Fruit fly (Drosophila melanogaster) whole organism, embryonic: Measurements from ENCODE around the gene Aprt.

ENCODE experiments used
- Bteb2 ChIP-seq: fragments of 200-800 bp; sonication (Bioruptor generic); optimal IDR thresholded peaks from 2 replicates; lab custom pipeline; 2016; ENCODE audit warnings: missing biosample characterization, missing genetic modification characterization
- C15 ChIP-seq: fragments of 200-800 bp; sonication (Bioruptor generic); IDR thresholded peaks from 3 replicates; pipeline ENCODE4 v1.3.6; 2022; ENCODE audit warnings: missing biosample characterization, missing genetic modification characterization
- CG11695 ChIP-seq: fragments of 200-800 bp; sonication (Bioruptor generic); IDR thresholded peaks from 3 replicates; pipeline ENCODE4 v1.3.6; 2022; ENCODE audit warnings: missing biosample characterization, missing genetic modification characterization
- CG14014 ChIP-seq: fragments of 200-800 bp; sonication (Bioruptor generic); IDR thresholded peaks from 2 replicates; pipeline ENCODE4 v1.3.6; 2022; ENCODE audit warnings: missing biosample characterization, missing genetic modification characterization
- CG15011 ChIP-seq: fragments of 200-800 bp; sonication (Bioruptor generic); optimal IDR thresholded peaks from 3 replicates; lab custom pipeline; 2018; ENCODE audit warnings: missing biosample characterization, mild to moderate bottlenecking, missing genetic modification characterization
- CG15696 ChIP-seq: fragments of 200-800 bp; sonication (Bioruptor generic); optimal IDR thresholded peaks from 2 replicates; lab custom pipeline; 2019; ENCODE audit warnings: missing biosample characterization, mild to moderate bottlenecking, missing genetic modification characterization, moderate library complexity
- CG18764 ChIP-seq: fragments of 200-800 bp; sonication (Bioruptor generic); optimal IDR thresholded peaks from 3 replicates; lab custom pipeline; 2016; ENCODE audit warnings: missing biosample characterization, missing genetic modification characterization
- CG2199 ChIP-seq: fragments of 200-800 bp; sonication (Bioruptor generic); IDR thresholded peaks from 3 replicates; pipeline ENCODE4 v1.3.6; 2022; ENCODE audit warnings: missing biosample characterization, missing genetic modification characterization
- CG2712 ChIP-seq: fragments of 200-800 bp; optimal IDR thresholded peaks from 3 replicates; lab custom pipeline; 2019; ENCODE audit warnings: missing biosample characterization, mild to moderate bottlenecking, missing genetic modification characterization, moderate library complexity
- CG31365 ChIP-seq: fragments of 200-800 bp; sonication (Bioruptor generic); optimal IDR thresholded peaks from 2 replicates; lab custom pipeline; 2018; ENCODE audit warnings: missing biosample characterization, mild to moderate bottlenecking, missing genetic modification characterization
- CG43689 ChIP-seq: fragments of 200-800 bp; sonication (Bioruptor generic); IDR thresholded peaks from 2 replicates; pipeline ENCODE4 v1.3.6; 2022; ENCODE audit warnings: missing biosample characterization, missing genetic modification characterization
- CG6175 ChIP-seq: fragments of 200-800 bp; sonication (Bioruptor generic); IDR thresholded peaks from 3 replicates; pipeline ENCODE4 v1.3.6; 2022; ENCODE audit warnings: missing biosample characterization, missing genetic modification characterization
- CG6683 ChIP-seq: fragments of 200-800 bp; sonication (Bioruptor generic); optimal IDR thresholded peaks from 2 replicates; lab custom pipeline; 2017; ENCODE audit warnings: missing biosample characterization, mild to moderate bottlenecking, missing genetic modification characterization, missing genetic modification reagents
- CG6791 ChIP-seq: fragments of 200-800 bp; sonication (Bioruptor generic); IDR thresholded peaks from 3 replicates; pipeline ENCODE4 v1.3.6; 2022; ENCODE audit warnings: missing biosample characterization, missing genetic modification characterization; ENCODE audit not compliant: partially characterized antibody
- CG7271 ChIP-seq: fragments of 200-800 bp; sonication (Bioruptor generic); optimal IDR thresholded peaks from 2 replicates; lab custom pipeline; 2018; ENCODE audit warnings: missing biosample characterization, mild to moderate bottlenecking, missing genetic modification characterization, moderate library complexity
- CG7556 ChIP-seq: fragments of 200-800 bp; sonication (Bioruptor generic); optimal IDR thresholded peaks from 2 replicates; lab custom pipeline; 2017; ENCODE audit warnings: missing biosample characterization, mild to moderate bottlenecking, missing genetic modification characterization
- CG9727 ChIP-seq: fragments of 200-800 bp; sonication (Bioruptor generic); optimal IDR thresholded peaks from 3 replicates; lab custom pipeline; 2017; ENCODE audit warnings: missing biosample characterization, mild to moderate bottlenecking, missing genetic modification characterization
- CHES-1-like ChIP-seq: fragments of 200-800 bp; sonication (Bioruptor generic); optimal IDR thresholded peaks from 2 replicates; lab custom pipeline; 2016; ENCODE audit warnings: missing biosample characterization, missing genetic modification characterization
- Deaf1 ChIP-seq: fragments of 200-800 bp; optimal IDR thresholded peaks from 3 replicates; lab custom pipeline; 2019; ENCODE audit warnings: missing biosample characterization, mild to moderate bottlenecking, missing genetic modification characterization, moderate library complexity
- Fer1 ChIP-seq: fragments of 200-800 bp; sonication (Bioruptor generic); optimal IDR thresholded peaks from 2 replicates; lab custom pipeline; 2017; ENCODE audit warnings: missing biosample characterization, mild to moderate bottlenecking, missing genetic modification characterization
- Hmr ChIP-seq: fragments of 200-800 bp; sonication (Bioruptor generic); optimal IDR thresholded peaks from 3 replicates; lab custom pipeline; 2017; ENCODE audit warnings: mild to moderate bottlenecking, missing biosample characterization, missing genetic modification reagents, missing genetic modification characterization
- Jarid2 ChIP-seq: fragments of 200-800 bp; sonication (Bioruptor generic); optimal IDR thresholded peaks from 3 replicates; lab custom pipeline; 2017; ENCODE audit warnings: mild to moderate bottlenecking, missing biosample characterization, missing genetic modification reagents, missing genetic modification characterization
- Neu2 ChIP-seq: fragments of 200-800 bp; sonication (Bioruptor generic); optimal IDR thresholded peaks from 3 replicates; lab custom pipeline; 2016; ENCODE audit warnings: missing biosample characterization, missing genetic modification characterization, borderline replicate concordance
- NfI ChIP-seq: fragments of 200-800 bp; sonication (Bioruptor generic); optimal IDR thresholded peaks from 3 replicates; lab custom pipeline; 2018; ENCODE audit warnings: missing biosample characterization, mild to moderate bottlenecking, missing genetic modification characterization, moderate library complexity
- Usf ChIP-seq: fragments of 200-800 bp; sonication (Bioruptor generic); optimal IDR thresholded peaks from 2 replicates; lab custom pipeline; 2017; ENCODE audit warnings: missing genotype, missing biosample characterization, missing genetic modification characterization
- Vsx1 ChIP-seq: fragments of 200-800 bp; sonication (Bioruptor generic); optimal IDR thresholded peaks from 2 replicates; lab custom pipeline; 2017; ENCODE audit warnings: missing biosample characterization, mild to moderate bottlenecking, missing genetic modification characterization, missing genetic modification reagents
- ab ChIP-seq: fragments of 200-800 bp; sonication (Bioruptor generic); optimal IDR thresholded peaks from 2 replicates; lab custom pipeline; 2016; ENCODE audit warnings: missing biosample characterization, missing genetic modification characterization
- aop ChIP-seq: fragments of 200-800 bp; sonication (Bioruptor generic); IDR thresholded peaks from 2 replicates; pipeline ENCODE4 v1.3.6; 2022; ENCODE audit warnings: missing biosample characterization, missing genetic modification characterization
- ap ChIP-seq: fragments of 200-800 bp; sonication (Bioruptor generic); IDR thresholded peaks from 2 replicates; pipeline ENCODE4 v1.3.6; 2022; ENCODE audit warnings: missing biosample characterization, missing genetic modification characterization
- ase ChIP-seq: fragments of 200-800 bp; sonication (Bioruptor generic); IDR thresholded peaks from 3 replicates; pipeline ENCODE4 v1.3.6; 2022; ENCODE audit warnings: missing biosample characterization, missing genetic modification characterization
- cato ChIP-seq: fragments of 200-800 bp; sonication (Bioruptor generic); optimal IDR thresholded peaks from 2 replicates; lab custom pipeline; 2016; ENCODE audit warnings: missing biosample characterization, missing genetic modification characterization, borderline replicate concordance
- cg ChIP-seq: fragments of 200-800 bp; sonication (Bioruptor generic); optimal IDR thresholded peaks from 3 replicates; lab custom pipeline; 2019; ENCODE audit warnings: missing biosample characterization, mild to moderate bottlenecking, missing genetic modification characterization, moderate library complexity
- gce ChIP-seq: fragments of 200-800 bp; sonication (Bioruptor generic); IDR thresholded peaks from 3 replicates; pipeline ENCODE4 v1.3.6; 2022; ENCODE audit warnings: missing biosample characterization, missing genetic modification characterization
- hkb ChIP-seq, 2 experiments: fragments of 200-800 bp in 1 of 2; fragments of >200 bp in 1 of 2; sonication (Bioruptor generic) in 1 of 2; IDR thresholded peaks in 1 of 2; optimal IDR thresholded peaks in 1 of 2; 2 replicates each; pipeline versions ENCODE4 v1.3.6 to Lab custom; 2017 to 2022; ENCODE audit warnings: missing biosample characterization in 1 of 2, missing genetic modification characterization in 1 of 2
- inv ChIP-seq: fragments of 200-800 bp; sonication (Bioruptor generic); IDR thresholded peaks from 2 replicates; pipeline ENCODE4 v1.3.6; 2022; ENCODE audit warnings: missing biosample characterization, missing genetic modification characterization; ENCODE audit not compliant: partially characterized antibody
- klu ChIP-seq: fragments of 200-800 bp; sonication (Bioruptor generic); IDR thresholded peaks from 2 replicates; pipeline ENCODE4 v1.3.6; 2022; ENCODE audit warnings: missing biosample characterization, missing genetic modification characterization
- nerfin-2 ChIP-seq: fragments of 200-800 bp; sonication (Bioruptor generic); IDR thresholded peaks from 2 replicates; pipeline ENCODE4 v1.3.6; 2022; ENCODE audit warnings: missing biosample characterization, missing genetic modification characterization; ENCODE audit not compliant: partially characterized antibody
- pnt ChIP-seq: fragments of 200-800 bp; sonication (Bioruptor generic); optimal IDR thresholded peaks from 3 replicates; lab custom pipeline; 2016; ENCODE audit warnings: missing biosample characterization, missing genetic modification characterization
- pzg ChIP-seq: fragments of 200-800 bp; sonication (Bioruptor generic); optimal IDR thresholded peaks from 3 replicates; lab custom pipeline; 2018; ENCODE audit warnings: missing biosample characterization, mild to moderate bottlenecking, missing genetic modification characterization, moderate library complexity
- rib ChIP-seq: fragments of 200-800 bp; sonication (Bioruptor generic); IDR thresholded peaks from 2 replicates; pipeline ENCODE4 v1.3.6; 2022; ENCODE audit warnings: missing biosample characterization, missing genetic modification characterization
- sens-2 ChIP-seq: fragments of 200-800 bp; sonication (Bioruptor generic); IDR thresholded peaks from 2 replicates; pipeline ENCODE4 v1.3.6; 2022; ENCODE audit warnings: missing biosample characterization, missing genetic modification characterization
- slp2 ChIP-seq: fragments of 200-800 bp; sonication (Bioruptor generic); optimal IDR thresholded peaks from 2 replicates; lab custom pipeline; 2016; ENCODE audit warnings: missing biosample characterization, missing genetic modification characterization
- sob ChIP-seq: fragments of 200-800 bp; sonication (Bioruptor generic); IDR thresholded peaks from 2 replicates; pipeline ENCODE4 v1.3.6; 2022; ENCODE audit warnings: missing biosample characterization, missing genetic modification characterization
- trh ChIP-seq: fragments of 200-800 bp; sonication (Bioruptor generic); optimal IDR thresholded peaks from 2 replicates; lab custom pipeline; 2016; ENCODE audit warnings: missing biosample characterization, missing genetic modification characterization
- unc-4 ChIP-seq: fragments of 200-800 bp; sonication (Bioruptor generic); IDR thresholded peaks from 2 replicates; pipeline ENCODE4 v1.3.6; 2022; ENCODE audit warnings: missing biosample characterization, missing genetic modification characterization; ENCODE audit not compliant: partially characterized antibody
- vfl ChIP-seq: fragments of 200-800 bp; sonication (Bioruptor generic); optimal IDR thresholded peaks from 2 replicates; lab custom pipeline; 2016; ENCODE audit warnings: missing biosample characterization, missing genetic modification characterization
- zen2 ChIP-seq: fragments of 200-800 bp; sonication (Bioruptor generic); IDR thresholded peaks from 3 replicates; pipeline ENCODE4 v1.3.6; 2022; ENCODE audit warnings: missing biosample characterization, missing genetic modification characterization; ENCODE audit not compliant: partially characterized antibody

Gene Aprt

dm6 chr3L:1856467-1857350 is 28.1 kb downstream of the Aprt start, which contains the start of gene CG12024 (continued):
- TF ChIP-seq nerfin-2 (GFP tag; lab: Robert Waterston, UW) = no peak
- TF ChIP-seq trh (GFP tag; lab: Kevin White, UChicago) = no peak
- 0 out of 3 replicates have a peak, but pooled peaks have one; percentile 18 for TF ChIP-seq CG11695 (GFP tag; lab: Robert Waterston, UW)
- peak; percentile 66 for TF ChIP-seq pnt (GFP tag; lab: Kevin White, UChicago)
- TF ChIP-seq CG6791 (GFP tag; lab: Robert Waterston, UW) = no peak
- TF ChIP-seq vfl (GFP tag; lab: Kevin White, UChicago) = peak; percentile 1
- no peak for TF ChIP-seq inv (GFP tag; lab: Robert Waterston, UW)
- TF ChIP-seq cg (GFP tag; lab: Kevin White, UChicago) = no peak
- TF ChIP-seq CG6175 (GFP tag; lab: Robert Waterston, UW) = no peak
- no peak for TF ChIP-seq CG7271 (tag; lab: Kevin White, UChicago)
- TF ChIP-seq C15 (GFP tag; lab: Robert Waterston, UW) = no peak
- TF ChIP-seq CHES-1-like (GFP tag; lab: Kevin White, UChicago) = peak; percentile 80
- peak; percentile 85 for TF ChIP-seq NfI (GFP tag; lab: Kevin White, UChicago)
- TF ChIP-seq ap (GFP tag; lab: Robert Waterston, UW) = peak; percentile 21; the same call in 1 of the 2 replicates
- TF ChIP-seq CG14014 = peak; percentile 66; the same call in 1 of the 2 replicates
- peak; percentile 91 for TF ChIP-seq pzg
- peak; percentile 42; the same call in 1 of the 2 replicates for TF ChIP-seq unc-4 (GFP tag; lab: Robert Waterston, UW)
- TF ChIP-seq slp2 (GFP tag; lab: Kevin White, UChicago) = peak; percentile 62
- no peak for TF ChIP-seq rib (GFP tag; lab: Robert Waterston, UW)
- no peak for TF ChIP-seq Vsx1
- no peak for TF ChIP-seq CG43689 (GFP tag; lab: Robert Waterston, UW)
- no peak for TF ChIP-seq CG31365 (tag; lab: Kevin White, UChicago)
- TF ChIP-seq hkb (optimal IDR thresholded peaks at IDR 0.05; lab: Kevin White, UChicago) = peak; percentile 80
- TF ChIP-seq hkb (GFP tag; IDR thresholded peaks at IDR 0.05; lab: Robert Waterston, UW) = peak; percentile 47; the same call in 1 of the 2 replicates
- peak; percentile 40 for TF ChIP-seq CG18764
- TF ChIP-seq CG15696 = peak; percentile 70
- peak; percentile 48 for TF ChIP-seq CG7556 (GFP tag; lab: Kevin White, UChicago)
- TF ChIP-seq gce (GFP tag; lab: Robert Waterston, UW) = no peak
- TF ChIP-seq Fer1 = peak; percentile 78
- TF ChIP-seq zen2 (GFP tag; lab: Robert Waterston, UW) = no peak
- TF ChIP-seq CG15011 (GFP tag; lab: Kevin White, UChicago) = peak; percentile 24
- peak; percentile 58 for TF ChIP-seq CG9727 (GFP tag; lab: Kevin White, UChicago)
- TF ChIP-seq CG6683 (GFP tag; lab: Kevin White, UChicago) = peak; percentile 41
- peak; percentile 78 for TF ChIP-seq sob (GFP tag; lab: Robert Waterston, UW)
- no peak for TF ChIP-seq CG2199
- peak; percentile 54 for TF ChIP-seq cato (GFP tag; lab: Kevin White, UChicago)
- TF ChIP-seq ase (GFP tag; lab: Robert Waterston, UW) = 0 out of 3 replicates have a peak, but pooled peaks have one; percentile 14
- peak; percentile 34 for TF ChIP-seq ab (GFP tag; lab: Kevin White, UChicago)
- no peak for TF ChIP-seq sens-2 (GFP tag; lab: Robert Waterston, UW)
- TF ChIP-seq klu (GFP tag; lab: Robert Waterston, UW) = peak; percentile 66; the same call in 1 of the 2 replicates
- peak; percentile 33 for TF ChIP-seq Jarid2 (GFP tag; lab: Kevin White, UChicago)
- TF ChIP-seq aop (GFP tag; lab: Robert Waterston, UW) = no peak
- TF ChIP-seq Deaf1 = peak; percentile 10
- TF ChIP-seq Bteb2 (GFP tag; lab: Kevin White, UChicago) = peak; percentile 65
- TF ChIP-seq Hmr (GFP tag; lab: Kevin White, UChicago) = peak; percentile 58
- TF ChIP-seq CG2712 (tag; lab: Kevin White, UChicago) = peak; percentile 73
- no peak for TF ChIP-seq Neu2
- TF ChIP-seq Usf (GFP tag; lab: Kevin White, UChicago) = no peak
